Worm (Caenorhabditis elegans) whole organism, L4 larva: ENCODE results near the gene lpr-7.
A peak's percentile ranks its signal among the peaks of the same experiment; 100 is the strongest.

Experiments used
- F44E2.7 ChIP-seq: fragments of 200-800 bp; sonication (Bioruptor generic); IDR thresholded peaks from 2 replicates; pipeline ENCODE4 v2.1.2; 2022; ENCODE audit warnings: missing genetic modification characterization, missing compliant biosample characterization
- T20F7.1 ChIP-seq: fragments of 200-800 bp; sonication (Bioruptor generic); optimal IDR thresholded peaks from 2 replicates; lab custom pipeline; 2018; ENCODE audit warnings: mild to moderate bottlenecking, missing genetic modification characterization, missing compliant biosample characterization
- Y105C5A.15 ChIP-seq: fragments of 200-800 bp; sonication (Bioruptor generic); IDR thresholded peaks from 2 replicates; pipeline ENCODE4 v1.3.6; 2022; ENCODE audit warnings: missing genetic modification characterization, missing compliant biosample characterization
- Y48G9A.11 ChIP-seq: fragments of 200-800 bp; sonication (Bioruptor generic); IDR thresholded peaks from 2 replicates; pipeline ENCODE4 v1.3.6; 2022; ENCODE audit warnings: missing genetic modification reagents, missing genetic modification characterization, missing compliant biosample characterization
- Y75B8A.6 ChIP-seq: fragments of 200-800 bp; sonication (Bioruptor generic); IDR thresholded peaks from 2 replicates; pipeline ENCODE4 v1.3.6; 2022; ENCODE audit warnings: missing genetic modification reagents, missing genetic modification characterization, missing compliant biosample characterization
- ceh-20 ChIP-seq: fragments of 200-800 bp; sonication (Bioruptor generic); IDR thresholded peaks from 2 replicates; pipeline ENCODE4 v1.3.6; 2022; ENCODE audit warnings: missing genetic modification reagents, missing genetic modification characterization, missing compliant biosample characterization
- ceh-32 ChIP-seq: sonication (generic microtip); optimal IDR thresholded peaks from 2 replicates; lab custom pipeline; 2016; ENCODE audit warnings: mild to moderate bottlenecking, missing genetic modification characterization, missing compliant biosample characterization; ENCODE audit not compliant: poor library complexity
- ceh-44 ChIP-seq: fragments of 200-800 bp; sonication (Bioruptor generic); IDR thresholded peaks from 2 replicates; pipeline ENCODE4 v1.3.6; 2022; ENCODE audit warnings: missing genetic modification reagents, missing genetic modification characterization, missing compliant biosample characterization
- ceh-62 ChIP-seq: sonication (generic microtip); optimal IDR thresholded peaks from 2 replicates; lab custom pipeline; 2017; ENCODE audit warnings: missing biosample characterization, missing genetic modification characterization
- daf-16 ChIP-seq, 3 experiments: sonication (generic microtip); optimal IDR thresholded peaks; 2 replicates each; lab custom pipeline; 2016 to 2017; ENCODE audit warnings: missing genetic modification characterization in 3 of 3, missing genetic modification reagents in 3 of 3, mild to moderate bottlenecking in 2 of 3, missing compliant biosample characterization in 2 of 3, missing biosample characterization in 1 of 3, moderate library complexity in 1 of 3
- daf-19 ChIP-seq: fragments of 200-800 bp; sonication (Bioruptor generic); conservative IDR thresholded peaks from 2 replicates; pipeline ENCODE4 v1.3.6; 2022; ENCODE audit warnings: missing genetic modification characterization, missing compliant biosample characterization
- dmd-6 ChIP-seq: fragments of 200-800 bp; sonication (Bioruptor generic); IDR thresholded peaks from 2 replicates; pipeline ENCODE4 v1.3.6; 2022; ENCODE audit warnings: missing genetic modification reagents, missing genetic modification characterization, missing compliant biosample characterization
- dmd-9 ChIP-seq: fragments of 200-800 bp; sonication (Bioruptor generic); IDR thresholded peaks from 2 replicates; pipeline ENCODE4 v1.3.6; 2022; ENCODE audit warnings: missing genetic modification reagents, missing genetic modification characterization, missing compliant biosample characterization
- dve-1 ChIP-seq: sonication (generic microtip); optimal IDR thresholded peaks from 2 replicates; lab custom pipeline; 2017; ENCODE audit warnings: antibody characterized with exemption, mild to moderate bottlenecking, missing genetic modification characterization, missing compliant biosample characterization; ENCODE audit not compliant: insufficient read depth
- fkh-10 ChIP-seq: fragments of 150-350 bp; optimal IDR thresholded peaks from 2 replicates; lab custom pipeline; 2014; ENCODE audit warnings: missing biosample characterization, missing genetic modification reagents, missing genetic modification characterization
- gei-8 ChIP-seq: fragments of 200-800 bp; sonication (Bioruptor generic); optimal IDR thresholded peaks from 2 replicates; lab custom pipeline; 2018; ENCODE audit warnings: mild to moderate bottlenecking, missing genetic modification characterization, missing compliant biosample characterization
- hlh-11 ChIP-seq: fragments of 200-800 bp; sonication (Bioruptor generic); optimal IDR thresholded peaks from 2 replicates; lab custom pipeline; 2018; ENCODE audit warnings: mild to moderate bottlenecking, missing genetic modification characterization, missing compliant biosample characterization
- hlh-30 ChIP-seq: sonication (generic microtip); optimal IDR thresholded peaks from 2 replicates; lab custom pipeline; 2017; ENCODE audit warnings: antibody characterized with exemption, mild to moderate bottlenecking, missing genetic modification characterization, missing compliant biosample characterization; ENCODE audit not compliant: insufficient read depth
- jun-1 ChIP-seq: fragments of 150-350 bp; optimal IDR thresholded peaks from 2 replicates; lab custom pipeline; 2014; ENCODE audit warnings: missing biosample characterization, missing genetic modification reagents, missing genetic modification characterization
- lin-1 ChIP-seq: fragments of 200-800 bp; sonication (Bioruptor generic); IDR thresholded peaks from 2 replicates; pipeline ENCODE4 v1.3.6; 2022; ENCODE audit warnings: missing genetic modification reagents, missing genetic modification characterization, missing compliant biosample characterization
- lir-3 ChIP-seq: sonication (generic microtip); optimal IDR thresholded peaks from 2 replicates; lab custom pipeline; 2016; ENCODE audit warnings: mild to moderate bottlenecking, missing genetic modification characterization, missing compliant biosample characterization
- madf-5 ChIP-seq, 2 experiments: fragments of 200-800 bp; sonication (Bioruptor generic); IDR thresholded peaks; 2 replicates each; pipeline ENCODE4 v1.3.6; 2022; ENCODE audit warnings: missing compliant biosample characterization in 2 of 2, missing genetic modification characterization in 2 of 2
- mdl-1 ChIP-seq, 2 experiments: fragments of 150-350 bp in 1 of 2; sonication (generic microtip) in 1 of 2; optimal IDR thresholded peaks; 2 replicates each; lab custom pipeline; 2014 to 2017; ENCODE audit warnings: missing biosample characterization in 2 of 2, missing genetic modification characterization in 2 of 2
- mdt-29 ChIP-seq: fragments of 200-800 bp; sonication (Bioruptor generic); IDR thresholded peaks from 2 replicates; pipeline ENCODE4 v1.3.6; 2022; ENCODE audit warnings: missing genetic modification reagents, missing genetic modification characterization, missing compliant biosample characterization
- mes-2 ChIP-seq: sonication (generic microtip); optimal IDR thresholded peaks from 2 replicates; lab custom pipeline; 2016; ENCODE audit warnings: missing genotype, mild to moderate bottlenecking, missing genetic modification characterization, missing compliant biosample characterization; ENCODE audit not compliant: poor library complexity, severe bottlenecking
- mxl-2 ChIP-seq: fragments of 200-800 bp; sonication (Bioruptor generic); conservative IDR thresholded peaks from 2 replicates; pipeline ENCODE4 v1.3.6; 2022; ENCODE audit warnings: missing genetic modification reagents, missing genetic modification characterization, missing compliant biosample characterization
- mxl-3 ChIP-seq: fragments of 200-800 bp; sonication (Bioruptor generic); optimal IDR thresholded peaks from 2 replicates; lab custom pipeline; 2018; ENCODE audit warnings: mild to moderate bottlenecking, missing genetic modification characterization, missing compliant biosample characterization
- nhr-102 ChIP-seq: sonication (generic microtip); optimal IDR thresholded peaks from 2 replicates; lab custom pipeline; 2016; ENCODE audit warnings: mild to moderate bottlenecking, missing genetic modification characterization, moderate library complexity, missing compliant biosample characterization
- nhr-111 ChIP-seq: fragments of 200-800 bp; sonication (Bioruptor generic); optimal IDR thresholded peaks from 2 replicates; lab custom pipeline; 2018; ENCODE audit warnings: mild to moderate bottlenecking, missing genetic modification characterization, missing compliant biosample characterization
- nhr-237 ChIP-seq: sonication (generic microtip); optimal IDR thresholded peaks from 2 replicates; lab custom pipeline; 2017; ENCODE audit warnings: missing biosample characterization, missing genetic modification characterization
- nhr-25 ChIP-seq: sonication (generic microtip); optimal IDR thresholded peaks from 2 replicates; lab custom pipeline; 2017; ENCODE audit warnings: missing genetic modification characterization, mild to moderate bottlenecking, missing compliant biosample characterization, antibody characterized with exemption, moderate library complexity, borderline replicate concordance; ENCODE audit not compliant: insufficient read depth
- nhr-28 ChIP-seq: fragments of 150-350 bp; optimal IDR thresholded peaks from 2 replicates; lab custom pipeline; 2014; ENCODE audit warnings: missing biosample characterization, missing genetic modification characterization
- nhr-41 ChIP-seq: fragments of 200-800 bp; sonication (Bioruptor generic); IDR thresholded peaks from 2 replicates; pipeline ENCODE4 v1.3.6; 2022; ENCODE audit warnings: missing genetic modification reagents, missing genetic modification characterization, missing compliant biosample characterization
- nhr-48 ChIP-seq: sonication (generic microtip); optimal IDR thresholded peaks from 2 replicates; lab custom pipeline; 2016; ENCODE audit warnings: mild to moderate bottlenecking, missing genetic modification characterization, missing compliant biosample characterization
- nhr-6 ChIP-seq: fragments of 150-350 bp; optimal IDR thresholded peaks from 2 replicates; lab custom pipeline; 2014; ENCODE audit warnings: missing biosample characterization, missing genetic modification characterization
- php-3 ChIP-seq: fragments of 200-800 bp; sonication (Bioruptor generic); IDR thresholded peaks from 2 replicates; pipeline ENCODE4 v1.3.6; 2022; ENCODE audit warnings: missing genetic modification reagents, missing genetic modification characterization, missing compliant biosample characterization
- pqm-1 ChIP-seq: sonication (generic microtip); optimal IDR thresholded peaks from 2 replicates; lab custom pipeline; 2017; ENCODE audit warnings: missing biosample characterization, missing genetic modification characterization
- rbr-2 ChIP-seq: sonication (generic microtip); optimal IDR thresholded peaks from 2 replicates; lab custom pipeline; 2016; ENCODE audit warnings: missing genotype, missing genetic modification characterization, missing compliant biosample characterization
- sdz-12 ChIP-seq: fragments of 200-800 bp; sonication (Bioruptor generic); optimal IDR thresholded peaks from 2 replicates; lab custom pipeline; 2018; ENCODE audit warnings: mild to moderate bottlenecking, missing genetic modification characterization, missing compliant biosample characterization
- snpc-4 ChIP-seq: fragments of 150-350 bp; optimal IDR thresholded peaks from 2 replicates; lab custom pipeline; 2014; ENCODE audit warnings: missing biosample characterization, missing genetic modification characterization
- spr-1 ChIP-seq: sonication (generic microtip); optimal IDR thresholded peaks from 2 replicates; lab custom pipeline; 2016; ENCODE audit warnings: mild to moderate bottlenecking, missing genetic modification characterization, missing compliant biosample characterization
- spr-3 ChIP-seq: fragments of 200-800 bp; sonication (Bioruptor generic); optimal IDR thresholded peaks from 2 replicates; lab custom pipeline; 2018; ENCODE audit warnings: mild to moderate bottlenecking, missing genetic modification characterization, missing compliant biosample characterization
- tag-97 ChIP-seq: fragments of 200-800 bp; sonication (Bioruptor generic); IDR thresholded peaks from 2 replicates; pipeline ENCODE4 v1.3.6; 2022; ENCODE audit warnings: missing genetic modification characterization, missing compliant biosample characterization
- tra-1 ChIP-seq: fragments of 200-800 bp; sonication (Bioruptor generic); IDR thresholded peaks from 2 replicates; pipeline ENCODE4 v1.3.6; 2022; ENCODE audit warnings: missing genetic modification reagents, missing genetic modification characterization, missing compliant biosample characterization
- vab-7 ChIP-seq: fragments of 200-800 bp; sonication (Bioruptor generic); IDR thresholded peaks from 2 replicates; pipeline ENCODE4 v1.3.6; 2022; ENCODE audit warnings: missing genetic modification reagents, missing genetic modification characterization, missing compliant biosample characterization
- zfp-2 ChIP-seq: sonication (generic microtip); optimal IDR thresholded peaks from 2 replicates; lab custom pipeline; 2016; ENCODE audit warnings: mild to moderate bottlenecking, missing genetic modification characterization, missing compliant biosample characterization
- zfp-3 ChIP-seq: fragments of 200-800 bp; sonication (Bioruptor generic); conservative IDR thresholded peaks from 2 replicates; pipeline ENCODE4 v1.3.6; 2022; ENCODE audit warnings: missing genetic modification reagents, missing genetic modification characterization, missing compliant biosample characterization
- zip-2 ChIP-seq: fragments of 150-350 bp; optimal IDR thresholded peaks from 2 replicates; lab custom pipeline; 2014; ENCODE audit warnings: missing biosample characterization, missing genetic modification characterization
- ztf-11 ChIP-seq: fragments of 150-350 bp; optimal IDR thresholded peaks from 2 replicates; lab custom pipeline; 2014; ENCODE audit warnings: missing biosample characterization, missing genetic modification characterization
- ztf-7 ChIP-seq: fragments of 150-350 bp; optimal IDR thresholded peaks from 2 replicates; lab custom pipeline; 2014; ENCODE audit warnings: missing biosample characterization, missing genetic modification characterization

The lpr-7 gene

ce11 chrX:645589-645988 lies 10.4 kb upstream of the lpr-7 start:
- TF ChIP-seq mes-2 (peak; percentile 23), nhr-111 (no peak), gei-8 (GFP tag; lab: Kevin White, UChicago) (no peak), hlh-30 (no peak), pqm-1 (tag; lab: Kevin White, UChicago) (peak; percentile 94), nhr-237 (no peak), lir-3 (tag; lab: Kevin White, UChicago) (no peak), rbr-2 (no peak), Y48G9A.11 (GFP tag; lab: Robert Waterston, UW) (no peak), nhr-48 (tag; lab: Kevin White, UChicago) (no peak), dve-1 (tag; lab: Kevin White, UChicago) (peak; percentile 73), dmd-6 (GFP tag; lab: Robert Waterston, UW) (peak; percentile 64), snpc-4 (tag; lab: Kevin White, UChicago) (no peak), zfp-2 (tag; lab: Kevin White, UChicago) (no peak), daf-16 (GFP tag; optimal IDR thresholded peaks at IDR 0.05; lab: Kevin White, UChicago) (no peak), daf-16 (tag; optimal IDR thresholded peaks at IDR 0.05; lab: Kevin White, UChicago) (peak; percentile 78), daf-19 (GFP tag; lab: Robert Waterston, UW) (no peak), dmd-9 (no peak), lin-1 (GFP tag; lab: Robert Waterston, UW) (no peak), ceh-44 (GFP tag; lab: Robert Waterston, UW) (no peak), Y105C5A.15 (no peak), ztf-11 (tag; lab: Kevin White, UChicago) (no peak), T20F7.1 (GFP tag; lab: Kevin White, UChicago) (peak; percentile 30), zip-2 (tag; lab: Kevin White, UChicago) (no peak), nhr-6 (tag; lab: Kevin White, UChicago) (peak; percentile 24), spr-1 (tag; lab: Kevin White, UChicago) (no peak), mxl-3 (GFP tag; lab: Kevin White, UChicago) (no peak), fkh-10 (GFP tag; lab: Kevin White, UChicago) (no peak), mdt-29 (GFP tag; lab: Robert Waterston, UW) (no peak), nhr-28 (tag; lab: Kevin White, UChicago) (peak; percentile 71), mxl-2 (GFP tag; lab: Robert Waterston, UW) (no peak), php-3 (GFP tag; lab: Robert Waterston, UW) (peak; percentile 46; the same call in 1 of the 2 replicates), nhr-25 (tag; lab: Kevin White, UChicago) (no peak), hlh-11 (peak; percentile 71), sdz-12 (GFP tag; lab: Kevin White, UChicago) (no peak), tra-1 (GFP tag; lab: Robert Waterston, UW) (no peak)

ce11 chrX:646493-646892 lies 9.5 kb upstream of the lpr-7 start:
- TF ChIP-seq lin-1 (GFP tag; lab: Robert Waterston, UW) (no peak), ceh-62 (no peak), zip-2 (tag; lab: Kevin White, UChicago) (no peak), ztf-7 (tag; lab: Kevin White, UChicago) (no peak), sdz-12 (GFP tag; lab: Kevin White, UChicago) (no peak), ceh-20 (GFP tag; lab: Robert Waterston, UW) (no peak), ceh-32 (tag; lab: Kevin White, UChicago) (no peak), mxl-3 (GFP tag; lab: Kevin White, UChicago) (no peak), zfp-3 (no peak), vab-7 (no peak), F44E2.7 (GFP tag; lab: Robert Waterston, UW) (no peak), spr-3 (no peak), tag-97 (no peak), Y48G9A.11 (GFP tag; lab: Robert Waterston, UW) (no peak), nhr-102 (tag; lab: Kevin White, UChicago) (no peak), mdl-1 (tag; optimal IDR thresholded peaks at IDR 0.05; lab: Kevin White, UChicago) (no peak), nhr-41 (GFP tag; lab: Robert Waterston, UW) (no peak), T20F7.1 (GFP tag; lab: Kevin White, UChicago) (no peak), mdt-29 (GFP tag; lab: Robert Waterston, UW) (no peak), Y75B8A.6 (GFP tag; lab: Robert Waterston, UW) (no peak), madf-5 (GFP tag; IDR thresholded peaks at IDR 0.05; lab: Robert Waterston, UW) (no peak), daf-16 (GFP tag; optimal IDR thresholded peaks at IDR 0.05; lab: Kevin White, UChicago) (no peak), daf-16 (tag; optimal IDR thresholded peaks at IDR 0.05; lab: Kevin White, UChicago) (peak; percentile 4), jun-1 (no peak)
